Worm (Caenorhabditis elegans): Measurements from ENCODE around the gene bed-1.

Gene bed-1

DNA sequence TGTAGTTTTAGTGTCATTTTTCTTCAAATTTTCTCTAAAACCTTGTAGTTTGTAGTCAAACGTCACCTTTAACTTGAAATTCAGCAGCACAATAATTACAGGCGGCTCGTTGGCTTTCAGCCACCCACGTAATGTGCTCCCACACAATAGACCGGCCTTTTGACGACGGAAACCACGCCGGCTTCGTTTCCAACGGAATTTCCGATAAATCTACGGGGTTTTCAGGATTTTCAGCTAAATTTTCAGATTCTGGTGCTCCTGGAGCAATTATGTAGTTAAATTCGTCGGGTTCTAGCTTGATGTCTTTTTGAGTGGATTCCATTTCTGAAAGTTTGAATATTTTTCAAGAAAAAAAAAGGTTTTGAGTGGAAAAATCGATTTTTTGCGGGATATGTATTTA lies at the start of gene bed-1:
TSS of gene bed-1 (minus strand) at position 337 of the 400 bp plus-strand sequence.
- no peak for TF ChIP-seq eor-1 (tag; optimal IDR thresholded peaks at IDR 0.05)

- TF ChIP-seq nhr-237 (tag; optimal IDR thresholded peaks at IDR 0.05) (no peak), jun-1 (tag; optimal IDR thresholded peaks at IDR 0.05) (peak; percentile 96), fos-1 (tag; optimal IDR thresholded peaks at IDR 0.05) (peak; percentile 69), elt-1 (tag; optimal IDR thresholded peaks at IDR 0.05) (no peak), nhr-43 (tag; optimal IDR thresholded peaks at IDR 0.05; ENCODE audit: poor library complexity, severe bottlenecking) (no peak), nhr-67 (tag; optimal IDR thresholded peaks at IDR 0.05) (no peak), aly-2 (tag; optimal IDR thresholded peaks at IDR 0.05) (no peak), lin-15B (tag; optimal IDR thresholded peaks at IDR 0.05) (peak; percentile 2), ztf-4 (tag; optimal IDR thresholded peaks at IDR 0.05) (no peak), ceh-9 (tag; optimal IDR thresholded peaks at IDR 0.05) (no peak), elt-2 (tag; optimal IDR thresholded peaks at IDR 0.05) (peak; percentile 100), unc-62 (GFP tag; optimal IDR thresholded peaks at IDR 0.05) (no peak), nhr-12 (tag; optimal IDR thresholded peaks at IDR 0.05) (no peak), snpc-4 (tag; optimal IDR thresholded peaks at IDR 0.05) (peak; percentile 61), lsy-12 (tag; optimal IDR thresholded peaks at IDR 0.05) (no peak), hmg-11 (tag; optimal IDR thresholded peaks at IDR 0.05) (peak; percentile 15), R02D3.7 (tag; optimal IDR thresholded peaks at IDR 0.05) (no peak), ama-1 (optimal IDR thresholded peaks at IDR 0.05) (no peak), daf-12 (tag; optimal IDR thresholded peaks at IDR 0.05) (no peak), nhr-28 (tag; optimal IDR thresholded peaks at IDR 0.05) (no peak), eor-1 (tag; optimal IDR thresholded peaks at IDR 0.05) (no peak), egl-27 (tag; optimal IDR thresholded peaks at IDR 0.05) (no peak), nhr-23 (tag; optimal IDR thresholded peaks at IDR 0.05) (no peak), nfya-1 (tag; optimal IDR thresholded peaks at IDR 0.05; ENCODE audit: insufficient read depth) (no peak), mdl-1 (tag; optimal IDR thresholded peaks at IDR 0.05) (no peak), skn-1 (tag; optimal IDR thresholded peaks at IDR 0.05) (peak; percentile 46), pqm-1 (tag; optimal IDR thresholded peaks at IDR 0.05) (peak; percentile 94), nhr-77 (tag; optimal IDR thresholded peaks at IDR 0.05) (no peak), fkh-10 (GFP tag; optimal IDR thresholded peaks at IDR 0.05) (no peak), ceh-16 (tag; optimal IDR thresholded peaks at IDR 0.05) (no peak), ceh-28 (tag; optimal IDR thresholded peaks at IDR 0.05) (peak; percentile 54), ceh-82 (tag; optimal IDR thresholded peaks at IDR 0.05) (no peak), fkh-2 (tag; optimal IDR thresholded peaks at IDR 0.05) (no peak), pha-4 (tag; optimal IDR thresholded peaks at IDR 0.05) (peak; percentile 100), elt-3 (tag; optimal IDR thresholded peaks at IDR 0.05) (no peak), nhr-76 (tag; optimal IDR thresholded peaks at IDR 0.05) (no peak), nhr-11 (tag; optimal IDR thresholded peaks at IDR 0.05) (no peak), egl-5 (tag; optimal IDR thresholded peaks at IDR 0.05) (no peak), mml-1 (tag; optimal IDR thresholded peaks at IDR 0.05) (no peak), ZK546.5 (tag; optimal IDR thresholded peaks at IDR 0.05) (no peak)
Measured at ce11 chrV:19158664-19159063, 33.9 kb upstream of the bed-1 start, which contains the start of gene Y39B6A.5. Y39B6A.5 (minus strand) TSS chrV:19158877.

DNA sequence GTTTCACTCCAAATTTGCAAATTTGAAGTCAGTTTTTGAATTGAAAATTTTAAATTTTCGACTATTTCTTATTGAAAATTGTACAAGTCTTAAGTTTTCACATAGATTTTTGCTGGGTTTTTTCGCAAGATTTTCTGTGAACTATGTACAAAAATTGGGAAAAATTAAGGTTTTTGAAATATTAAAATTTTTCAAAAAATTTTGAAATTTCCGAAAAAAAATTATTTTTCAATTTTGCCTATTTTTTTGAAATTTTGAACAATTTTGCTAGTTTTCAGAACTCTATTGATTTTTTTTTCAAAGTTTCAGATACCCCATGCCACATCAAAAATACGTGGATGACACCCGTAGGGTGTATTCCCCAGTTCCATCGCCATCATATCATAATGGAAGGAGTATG lies 29.1 kb upstream of the bed-1 start, which contains the start of gene tsp-13:
TSS of gene tsp-13 (plus strand) at position 301 of the 400 bp plus-strand sequence.
- TF ChIP-seq pha-4 (tag; optimal IDR thresholded peaks at IDR 0.05) (no peak), mml-1 (tag; optimal IDR thresholded peaks at IDR 0.05) (no peak), nhr-25 (tag; optimal IDR thresholded peaks at IDR 0.05) (no peak), egl-5 (tag; optimal IDR thresholded peaks at IDR 0.05) (no peak), nhr-67 (tag; optimal IDR thresholded peaks at IDR 0.05) (no peak), skn-1 (tag; optimal IDR thresholded peaks at IDR 0.05) (no peak), ztf-4 (tag; optimal IDR thresholded peaks at IDR 0.05) (no peak), R02D3.7 (tag; optimal IDR thresholded peaks at IDR 0.05) (no peak), nhr-237 (tag; optimal IDR thresholded peaks at IDR 0.05) (no peak), nhr-11 (tag; optimal IDR thresholded peaks at IDR 0.05) (no peak), ama-1 (optimal IDR thresholded peaks at IDR 0.05) (no peak), ceh-82 (tag; optimal IDR thresholded peaks at IDR 0.05) (no peak), nhr-77 (tag; optimal IDR thresholded peaks at IDR 0.05) (no peak), mdl-1 (tag; optimal IDR thresholded peaks at IDR 0.05) (no peak), fos-1 (tag; optimal IDR thresholded peaks at IDR 0.05) (no peak)
